Worm (Caenorhabditis elegans) whole organism, late embryonic: Measurements from ENCODE around the gene clec-42.

Experiments
- C08G9.2 ChIP-seq: sonication (generic microtip); optimal IDR thresholded peaks from 2 replicates; lab custom pipeline; 2016; ENCODE audit warnings: mild to moderate bottlenecking, missing genetic modification characterization, moderate library complexity, missing compliant biosample characterization
- C38D4.7 ChIP-seq: fragments of 200-800 bp; sonication (Bioruptor generic); optimal IDR thresholded peaks from 2 replicates; lab custom pipeline; 2018; ENCODE audit warnings: mild to moderate bottlenecking, missing genetic modification characterization, moderate library complexity, missing compliant biosample characterization
- K09A11.1 ChIP-seq: sonication (generic microtip); optimal IDR thresholded peaks from 2 replicates; lab custom pipeline; 2017; ENCODE audit warnings: antibody characterized with exemption, mild to moderate bottlenecking, missing genetic modification characterization, missing compliant biosample characterization; ENCODE audit not compliant: insufficient read depth
- Y22D7AL.16 ChIP-seq: sonication (generic microtip); optimal IDR thresholded peaks from 2 replicates; lab custom pipeline; 2016; ENCODE audit warnings: missing genetic modification characterization, missing compliant biosample characterization
- ceh-2 ChIP-seq: sonication (generic microtip); optimal IDR thresholded peaks from 2 replicates; lab custom pipeline; 2016; ENCODE audit warnings: missing genotype, missing genetic modification characterization, missing compliant biosample characterization
- ceh-24 ChIP-seq: sonication (generic microtip); optimal IDR thresholded peaks from 2 replicates; lab custom pipeline; 2016; ENCODE audit warnings: mild to moderate bottlenecking, missing genetic modification characterization, missing compliant biosample characterization
- ceh-31 ChIP-seq: sonication (generic microtip); optimal IDR thresholded peaks from 2 replicates; lab custom pipeline; 2016; ENCODE audit warnings: missing genetic modification characterization, missing compliant biosample characterization
- ceh-48 ChIP-seq: sonication (generic microtip); optimal IDR thresholded peaks from 2 replicates; lab custom pipeline; 2016; ENCODE audit warnings: missing genetic modification characterization, inconsistent platforms, missing compliant biosample characterization
- ceh-9 ChIP-seq: sonication (generic microtip); optimal IDR thresholded peaks from 2 replicates; lab custom pipeline; 2016; ENCODE audit warnings: mild to moderate bottlenecking, missing genetic modification characterization, inconsistent platforms, missing compliant biosample characterization
- dve-1 ChIP-seq: sonication (generic microtip); optimal IDR thresholded peaks from 2 replicates; lab custom pipeline; 2017; ENCODE audit warnings: antibody characterized with exemption, mild to moderate bottlenecking, missing genetic modification characterization, missing compliant biosample characterization
- elt-4 ChIP-seq: sonication (generic microtip); optimal IDR thresholded peaks from 2 replicates; lab custom pipeline; 2016; ENCODE audit warnings: missing genetic modification characterization, missing compliant biosample characterization
- ets-4 ChIP-seq: sonication (generic microtip); optimal IDR thresholded peaks from 2 replicates; lab custom pipeline; 2016; ENCODE audit warnings: missing genetic modification characterization, missing compliant biosample characterization
- eyg-1 ChIP-seq: sonication (generic microtip); optimal IDR thresholded peaks from 2 replicates; lab custom pipeline; 2016; ENCODE audit warnings: missing genotype, missing genetic modification characterization, missing compliant biosample characterization
- fkh-6 ChIP-seq: sonication (generic microtip); optimal IDR thresholded peaks from 2 replicates; lab custom pipeline; 2016; ENCODE audit warnings: missing genetic modification characterization, missing compliant biosample characterization
- gmeb-2 ChIP-seq: sonication (generic microtip); optimal IDR thresholded peaks from 2 replicates; lab custom pipeline; 2016; ENCODE audit warnings: missing genetic modification characterization, inconsistent platforms, missing compliant biosample characterization
- hlh-13 ChIP-seq: fragments of 200-800 bp; sonication (Bioruptor generic); optimal IDR thresholded peaks from 2 replicates; lab custom pipeline; 2018; ENCODE audit warnings: mild to moderate bottlenecking, missing genetic modification characterization, missing compliant biosample characterization
- hlh-6 ChIP-seq: sonication (generic microtip); optimal IDR thresholded peaks from 2 replicates; lab custom pipeline; 2016; ENCODE audit warnings: missing genotype, missing genetic modification characterization, missing compliant biosample characterization
- hlh-8 ChIP-seq: sonication (generic microtip); optimal IDR thresholded peaks from 2 replicates; lab custom pipeline; 2016; ENCODE audit warnings: missing genotype, missing genetic modification characterization, missing compliant biosample characterization
- lim-6 ChIP-seq: sonication (generic microtip); optimal IDR thresholded peaks from 2 replicates; lab custom pipeline; 2016; ENCODE audit warnings: missing genetic modification characterization, missing compliant biosample characterization
- mec-3 ChIP-seq: sonication (generic microtip); optimal IDR thresholded peaks from 2 replicates; lab custom pipeline; 2016; ENCODE audit warnings: borderline replicate concordance, missing genetic modification characterization, missing compliant biosample characterization
- nfya-1 ChIP-seq: sonication (generic microtip); optimal IDR thresholded peaks from 2 replicates; lab custom pipeline; 2017; ENCODE audit warnings: missing genetic modification characterization, mild to moderate bottlenecking, missing compliant biosample characterization, antibody characterized with exemption, moderate library complexity
- nhr-11 ChIP-seq: fragments of 150-350 bp; optimal IDR thresholded peaks from 2 replicates; lab custom pipeline; 2014; ENCODE audit warnings: missing biosample characterization, missing genetic modification characterization
- nhr-232 ChIP-seq: sonication (generic microtip); optimal IDR thresholded peaks from 2 replicates; lab custom pipeline; 2016; ENCODE audit warnings: missing genetic modification characterization, missing compliant biosample characterization
- odd-2 ChIP-seq: sonication (generic microtip); optimal IDR thresholded peaks from 2 replicates; lab custom pipeline; 2017; ENCODE audit warnings: antibody characterized with exemption, mild to moderate bottlenecking, missing genetic modification characterization, missing compliant biosample characterization
- pag-3 ChIP-seq: sonication (generic microtip); optimal IDR thresholded peaks from 2 replicates; lab custom pipeline; 2016; ENCODE audit warnings: missing compliant biosample characterization, missing genetic modification characterization, borderline replicate concordance
- pha-2 ChIP-seq: sonication (generic microtip); optimal IDR thresholded peaks from 2 replicates; lab custom pipeline; 2017; ENCODE audit warnings: mild to moderate bottlenecking, missing genetic modification characterization, missing compliant biosample characterization
- pha-4 ChIP-seq: fragments of 150-350 bp; optimal IDR thresholded peaks from 2 replicates; lab custom pipeline; 2018; ENCODE audit warnings: missing biosample characterization, missing genetic modification reagents, missing genetic modification characterization
- ref-2 ChIP-seq: sonication (generic microtip); optimal IDR thresholded peaks from 2 replicates; lab custom pipeline; 2016; ENCODE audit warnings: missing genetic modification characterization, missing compliant biosample characterization
- sdc-2 ChIP-seq: sonication (generic microtip); optimal IDR thresholded peaks from 2 replicates; lab custom pipeline; 2016; ENCODE audit warnings: missing genotype, missing genetic modification characterization, missing compliant biosample characterization
- sox-4 ChIP-seq: sonication (generic microtip); optimal IDR thresholded peaks from 2 replicates; lab custom pipeline; 2017; ENCODE audit warnings: mild to moderate bottlenecking, missing genetic modification characterization, inconsistent platforms, missing compliant biosample characterization
- ttx-3 ChIP-seq: sonication (generic microtip); optimal IDR thresholded peaks from 2 replicates; lab custom pipeline; 2016; ENCODE audit warnings: missing genetic modification reagents, missing genetic modification characterization, missing compliant biosample characterization
- unc-42 ChIP-seq: sonication (generic microtip); optimal IDR thresholded peaks from 2 replicates; lab custom pipeline; 2016; ENCODE audit warnings: missing genotype, missing genetic modification characterization, missing compliant biosample characterization
- unc-55 ChIP-seq: sonication (generic microtip); optimal IDR thresholded peaks from 2 replicates; lab custom pipeline; 2017; ENCODE audit warnings: missing biosample characterization, missing genetic modification reagents, missing genetic modification characterization
- zip-5 ChIP-seq: sonication (generic microtip); optimal IDR thresholded peaks from 2 replicates; lab custom pipeline; 2016; ENCODE audit warnings: missing genetic modification characterization, missing compliant biosample characterization
- ztf-16 ChIP-seq: sonication (generic microtip); optimal IDR thresholded peaks from 2 replicates; lab custom pipeline; 2017; ENCODE audit warnings: missing genetic modification characterization, missing compliant biosample characterization

The clec-42 gene

DNA sequence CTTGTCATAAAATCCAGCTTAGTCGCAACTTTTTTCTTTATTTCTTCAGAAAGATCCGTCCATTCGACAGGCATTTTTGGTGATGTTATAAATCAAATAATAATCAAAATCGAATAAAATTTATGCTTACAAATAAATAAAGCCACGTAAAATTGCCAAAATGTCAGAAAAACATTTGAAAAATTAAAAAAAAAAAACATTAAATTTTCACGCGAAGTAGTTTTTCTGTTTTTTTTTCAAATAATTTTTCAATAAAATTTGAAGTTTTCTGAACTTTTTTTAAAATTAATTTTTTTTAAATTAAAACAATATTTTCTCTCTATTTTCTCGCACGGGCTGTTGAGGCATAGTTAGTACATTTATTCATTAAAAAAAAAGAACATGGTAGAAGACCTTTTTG lies 12.6 kb upstream of the clec-42 start, which contains the start of gene C31G12.4:
Gene C31G12.4 (minus strand): TSS at position 101 of the 400 bp plus-strand sequence.
- TF ChIP-seq fkh-6: no peak
- no peak for TF ChIP-seq K09A11.1
- TF ChIP-seq eyg-1 (tag; lab: Kevin White, UChicago): no peak
- no peak for TF ChIP-seq unc-42 (tag; lab: Kevin White, UChicago)
- no peak for TF ChIP-seq pag-3 (tag; lab: Kevin White, UChicago)
- no peak for TF ChIP-seq ceh-9 (tag; lab: Kevin White, UChicago)
- TF ChIP-seq dve-1: no peak
- no peak for TF ChIP-seq sox-4 (tag; lab: Kevin White, UChicago)
- no peak for TF ChIP-seq C38D4.7 (GFP tag; lab: Kevin White, UChicago)
- no peak for TF ChIP-seq ceh-24 (tag; lab: Kevin White, UChicago)
- no peak for TF ChIP-seq nhr-11 (tag; lab: Kevin White, UChicago)
- no peak for TF ChIP-seq hlh-6 (tag; lab: Kevin White, UChicago)
- no peak for TF ChIP-seq Y22D7AL.16
- no peak for TF ChIP-seq ref-2 (tag; lab: Kevin White, UChicago)
- no peak for TF ChIP-seq unc-55 (GFP tag; lab: Kevin White, UChicago)
- TF ChIP-seq C08G9.2 (tag; lab: Kevin White, UChicago): no peak
- TF ChIP-seq pha-4 (tag; lab: Kevin White, UChicago): no peak
- TF ChIP-seq, all 69 proteins: peak for 0

DNA sequence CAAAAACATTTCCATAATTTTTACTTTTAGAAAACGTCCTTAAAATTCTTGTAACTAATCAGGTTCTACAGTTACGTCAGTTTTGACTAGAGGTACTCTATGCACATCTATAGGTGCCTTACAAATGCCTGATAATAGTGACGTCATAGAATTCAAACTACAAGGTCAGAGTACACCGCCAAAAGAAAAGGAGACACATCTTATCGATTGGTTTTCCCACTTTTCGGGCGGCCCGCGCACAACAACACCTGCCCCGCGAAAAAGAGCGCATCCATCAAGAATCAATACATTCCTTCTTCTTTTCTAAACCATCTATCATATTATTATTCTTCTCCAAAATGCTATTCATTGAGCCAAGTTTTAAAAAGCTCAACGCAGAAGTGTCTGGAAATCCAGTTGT lies 11.5 kb upstream of the clec-42 start, which contains the start of gene C31G12.1:
Gene C31G12.1 (plus strand): TSS at position 301 of the 400 bp plus-strand sequence.
- TF ChIP-seq ceh-31 (tag; lab: Kevin White, UChicago): no peak
- no peak for TF ChIP-seq ets-4 (tag; lab: Kevin White, UChicago)
- no peak for TF ChIP-seq elt-4 (tag; lab: Kevin White, UChicago)
- TF ChIP-seq mec-3: no peak
- no peak for TF ChIP-seq sox-4 (tag; lab: Kevin White, UChicago)

DNA sequence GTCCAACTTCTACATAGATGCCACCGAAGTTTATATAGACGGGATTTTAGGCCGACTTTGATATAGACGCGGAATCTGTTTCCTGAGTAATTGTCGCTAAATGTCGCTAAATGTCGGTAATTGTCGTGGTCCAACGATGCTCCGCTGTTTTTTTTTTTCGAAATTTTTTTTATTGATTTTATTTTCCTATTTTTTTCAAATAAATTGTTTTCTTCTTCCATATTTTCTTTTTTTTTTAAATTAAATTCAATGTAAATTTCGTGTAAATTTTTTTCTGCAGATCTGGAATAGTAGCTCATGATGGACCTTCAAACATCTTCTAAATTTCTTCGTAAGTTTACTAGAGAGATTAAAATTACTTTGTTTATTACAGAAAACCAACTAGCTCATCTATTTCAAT lies 6.3 kb upstream of the clec-42 start, which contains the start of gene C31G12.3:
Gene C31G12.3 (plus strand): TSS at position 301 of the 400 bp plus-strand sequence.
- TF ChIP-seq fkh-6 (no peak), nhr-232 (tag; lab: Kevin White, UChicago) (no peak), ceh-2 (tag; lab: Kevin White, UChicago) (no peak), nfya-1 (tag; lab: Kevin White, UChicago) (no peak), C08G9.2 (tag; lab: Kevin White, UChicago) (no peak), hlh-8 (tag; lab: Kevin White, UChicago) (no peak), ref-2 (tag; lab: Kevin White, UChicago) (no peak), pha-2 (no peak), sdc-2 (tag; lab: Kevin White, UChicago) (no peak), zip-5 (tag; lab: Kevin White, UChicago) (no peak), gmeb-2 (tag; lab: Kevin White, UChicago) (no peak), hlh-13 (GFP tag; lab: Kevin White, UChicago) (no peak), elt-4 (tag; lab: Kevin White, UChicago) (no peak), odd-2 (no peak), lim-6 (tag; lab: Kevin White, UChicago) (no peak), ttx-3 (no peak), pha-4 (tag; lab: Kevin White, UChicago) (no peak), ceh-48 (tag; lab: Kevin White, UChicago) (no peak), ztf-16 (no peak)

DNA sequence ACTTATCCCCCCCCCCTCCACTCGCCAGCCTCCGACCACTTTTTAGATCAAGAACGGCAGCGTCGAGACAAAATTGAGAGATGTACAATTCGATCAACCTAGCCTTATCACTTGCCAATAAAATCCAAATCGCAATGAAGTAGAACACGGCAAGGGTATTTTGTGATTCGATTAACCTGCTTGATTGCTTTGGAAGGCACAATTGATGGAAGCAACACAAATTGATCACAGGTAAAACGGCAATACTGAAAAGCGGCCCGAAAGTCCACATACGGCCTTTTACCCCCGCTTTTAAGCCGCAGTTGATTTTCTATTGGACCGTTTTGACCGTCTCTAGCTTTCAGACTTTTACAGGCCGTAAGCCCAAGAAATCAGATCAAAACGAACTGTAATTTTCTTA lies 2.9 kb upstream of the clec-42 start, which contains the start of gene clec-245:
Gene clec-245 (minus strand): TSS at position 101 of the 400 bp plus-strand sequence.
- no peak for TF ChIP-seq ceh-24 (tag; lab: Kevin White, UChicago)
